Worm (Caenorhabditis elegans) whole organism, young adult: ENCODE results near the gene Y69H2.7.

Experiments
- B0336.3 ChIP-seq: fragments of 200-800 bp; sonication (Bioruptor generic); IDR thresholded peaks from 2 replicates; pipeline ENCODE4 v1.3.6; 2022; ENCODE audit warnings: missing genetic modification characterization, missing compliant biosample characterization
- F37B4.10 ChIP-seq: fragments of 200-800 bp; sonication (Bioruptor generic); IDR thresholded peaks from 2 replicates; pipeline ENCODE4 v1.3.6; 2022; ENCODE audit warnings: missing genetic modification characterization, missing compliant biosample characterization
- F49E8.2 ChIP-seq: sonication (generic microtip); optimal IDR thresholded peaks from 3 replicates; lab custom pipeline; 2017; ENCODE audit warnings: missing genetic modification characterization, mild to moderate bottlenecking, missing compliant biosample characterization, antibody characterized with exemption, moderate library complexity; ENCODE audit not compliant: insufficient read depth
- F52B5.7 ChIP-seq: sonication (generic microtip); optimal IDR thresholded peaks from 2 replicates; lab custom pipeline; 2016; ENCODE audit warnings: mild to moderate bottlenecking, missing genetic modification characterization, missing compliant biosample characterization
- T26A5.8 ChIP-seq: sonication (generic microtip); optimal IDR thresholded peaks from 2 replicates; lab custom pipeline; 2016; ENCODE audit warnings: missing genetic modification characterization, missing compliant biosample characterization
- Y53G8AR.9 ChIP-seq: fragments of 200-800 bp; sonication (Bioruptor generic); conservative IDR thresholded peaks from 2 replicates; pipeline ENCODE4 v1.3.6; 2022; ENCODE audit warnings: missing genetic modification reagents, missing genetic modification characterization, missing compliant biosample characterization
- akir-1 ChIP-seq: fragments of 200-800 bp; sonication (Bioruptor generic); optimal IDR thresholded peaks from 2 replicates; lab custom pipeline; 2018; ENCODE audit warnings: mild to moderate bottlenecking, missing genetic modification characterization, moderate library complexity, missing compliant biosample characterization
- aptf-2 ChIP-seq: fragments of 200-800 bp; sonication (Bioruptor generic); conservative IDR thresholded peaks from 2 replicates; pipeline ENCODE4 v1.3.6; 2022; ENCODE audit warnings: missing genetic modification reagents, missing genetic modification characterization, missing compliant biosample characterization
- ceh-40 ChIP-seq: fragments of 200-800 bp; sonication (Bioruptor generic); IDR thresholded peaks from 2 replicates; pipeline ENCODE4 v1.3.6; 2022; ENCODE audit warnings: missing genetic modification characterization, missing compliant biosample characterization
- dpl-1 ChIP-seq: fragments of 150-350 bp; optimal IDR thresholded peaks from 2 replicates; lab custom pipeline; 2014; ENCODE audit warnings: missing biosample characterization, missing genetic modification reagents, missing genetic modification characterization
- efl-1 ChIP-seq: fragments of 150-350 bp; optimal IDR thresholded peaks from 2 replicates; lab custom pipeline; 2014; ENCODE audit warnings: missing biosample characterization, missing genetic modification reagents, missing genetic modification characterization
- egrh-3 ChIP-seq: fragments of 200-800 bp; sonication (Bioruptor generic); IDR thresholded peaks from 2 replicates; pipeline ENCODE4 v1.3.6; 2022; ENCODE audit warnings: missing genetic modification reagents, missing genetic modification characterization, missing compliant biosample characterization
- fkh-3 ChIP-seq: sonication (generic microtip); optimal IDR thresholded peaks from 2 replicates; lab custom pipeline; 2016; ENCODE audit warnings: mild to moderate bottlenecking, missing genetic modification characterization, missing compliant biosample characterization
- hrde-1 ChIP-seq: sonication (generic microtip); optimal IDR thresholded peaks from 2 replicates; lab custom pipeline; 2016; ENCODE audit warnings: missing genetic modification characterization, mild to moderate bottlenecking, missing compliant biosample characterization, moderate library complexity, missing genotype, missing genetic modification reagents, borderline replicate concordance
- lin-26 ChIP-seq: fragments of 200-800 bp; sonication (Bioruptor generic); IDR thresholded peaks from 2 replicates; pipeline ENCODE4 v1.3.6; 2022; ENCODE audit warnings: missing genetic modification reagents, missing genetic modification characterization, missing compliant biosample characterization
- lin-35 ChIP-seq, 3 experiments: fragments of 150-350 bp in 2 of 3; sonication (generic microtip) in 1 of 3; optimal IDR thresholded peaks; 2 replicates each; lab custom pipeline; 2014 to 2018; ENCODE audit warnings: missing biosample characterization in 3 of 3, missing genetic modification characterization in 3 of 3, missing genetic modification reagents in 3 of 3
- lin-54 ChIP-seq: fragments of 200-800 bp; sonication (Bioruptor generic); optimal IDR thresholded peaks from 2 replicates; lab custom pipeline; 2018; ENCODE audit warnings: mild to moderate bottlenecking, missing genetic modification characterization, missing compliant biosample characterization
- lsl-1 ChIP-seq: fragments of 200-800 bp; sonication (Bioruptor generic); optimal IDR thresholded peaks from 2 replicates; lab custom pipeline; 2018; ENCODE audit warnings: mild to moderate bottlenecking, missing genetic modification characterization, moderate library complexity, missing compliant biosample characterization
- mel-28 ChIP-seq: sonication (generic microtip); optimal IDR thresholded peaks from 2 replicates; lab custom pipeline; 2016; ENCODE audit warnings: borderline replicate concordance, mild to moderate bottlenecking, missing genetic modification characterization, missing compliant biosample characterization
- nhr-120 ChIP-seq: fragments of 200-800 bp; sonication (Bioruptor generic); IDR thresholded peaks from 2 replicates; pipeline ENCODE4 v1.3.6; 2022; ENCODE audit warnings: missing genetic modification characterization, missing compliant biosample characterization
- nhr-179 ChIP-seq: sonication (generic microtip); optimal IDR thresholded peaks from 2 replicates; lab custom pipeline; 2016; ENCODE audit warnings: mild to moderate bottlenecking, missing genetic modification characterization, missing compliant biosample characterization
- pbrm-1 ChIP-seq: fragments of 200-800 bp; sonication (Bioruptor generic); IDR thresholded peaks from 2 replicates; pipeline ENCODE4 v1.3.6; 2022; ENCODE audit warnings: missing genetic modification reagents, missing genetic modification characterization, missing compliant biosample characterization
- rec-8 ChIP-seq, 2 experiments: sonication (generic microtip); optimal IDR thresholded peaks; 2 replicates each; lab custom pipeline; 2016; ENCODE audit warnings: mild to moderate bottlenecking in 2 of 2, missing genetic modification characterization in 2 of 2, missing genetic modification reagents in 2 of 2, missing genotype in 2 of 2, missing biosample characterization in 1 of 2, missing compliant biosample characterization in 1 of 2, moderate library complexity in 1 of 2
- repo-1 ChIP-seq: sonication (generic microtip); optimal IDR thresholded peaks from 2 replicates; lab custom pipeline; 2017; ENCODE audit warnings: mild to moderate bottlenecking, missing genetic modification characterization, missing compliant biosample characterization
- snpc-1.3 ChIP-seq: sonication (generic microtip); optimal IDR thresholded peaks from 2 replicates; lab custom pipeline; 2017; ENCODE audit warnings: missing genetic modification characterization, mild to moderate bottlenecking, missing compliant biosample characterization, antibody characterized with exemption, moderate library complexity, missing genotype, missing genetic modification reagents; ENCODE audit not compliant: insufficient read depth
- snpc-3.4 ChIP-seq: sonication (generic microtip); optimal IDR thresholded peaks from 2 replicates; lab custom pipeline; 2017; ENCODE audit warnings: missing genetic modification characterization, mild to moderate bottlenecking, missing compliant biosample characterization, antibody characterized with exemption, moderate library complexity, missing genotype, missing genetic modification reagents
- snpc-4 ChIP-seq, 5 experiments: fragments of 150-350 bp in 1 of 5; sonication (generic microtip) in 4 of 5; optimal IDR thresholded peaks; 2 replicates each; lab custom pipeline; 2014 to 2018; ENCODE audit warnings: missing genetic modification characterization in 5 of 5, missing biosample characterization in 3 of 5, antibody characterized with exemption in 2 of 5, mild to moderate bottlenecking in 2 of 5, missing compliant biosample characterization in 2 of 5, missing genotype in 2 of 5, moderate library complexity in 2 of 5, missing genetic modification reagents in 1 of 5
- tbp1 ChIP-seq: fragments of 200-800 bp; sonication (Bioruptor generic); optimal IDR thresholded peaks from 2 replicates; lab custom pipeline; 2018; ENCODE audit warnings: mild to moderate bottlenecking, missing genetic modification characterization, missing compliant biosample characterization
- unc-130 ChIP-seq: sonication (generic microtip); optimal IDR thresholded peaks from 2 replicates; lab custom pipeline; 2016; ENCODE audit warnings: missing genetic modification reagents, missing genetic modification characterization, missing compliant biosample characterization
- zfh-2 ChIP-seq: fragments of 200-800 bp; sonication (Bioruptor generic); conservative IDR thresholded peaks from 2 replicates; pipeline ENCODE4 v1.3.6; 2022; ENCODE audit warnings: missing genetic modification reagents, missing genetic modification characterization, missing compliant biosample characterization
- ztf-18 ChIP-seq: sonication (generic microtip); optimal IDR thresholded peaks from 2 replicates; lab custom pipeline; 2016; ENCODE audit warnings: missing genotype, mild to moderate bottlenecking, missing genetic modification characterization, missing compliant biosample characterization
- ztf-22 ChIP-seq: fragments of 200-800 bp; sonication (Bioruptor generic); optimal IDR thresholded peaks from 2 replicates; lab custom pipeline; 2018; ENCODE audit warnings: mild to moderate bottlenecking, missing genetic modification characterization, moderate library complexity, missing compliant biosample characterization
- ztf-25 ChIP-seq: fragments of 200-800 bp; sonication (Bioruptor generic); IDR thresholded peaks from 2 replicates; pipeline ENCODE4 v1.3.6; 2022; ENCODE audit warnings: missing genetic modification reagents, missing genetic modification characterization, missing compliant biosample characterization

Y69H2.7 gene

DNA sequence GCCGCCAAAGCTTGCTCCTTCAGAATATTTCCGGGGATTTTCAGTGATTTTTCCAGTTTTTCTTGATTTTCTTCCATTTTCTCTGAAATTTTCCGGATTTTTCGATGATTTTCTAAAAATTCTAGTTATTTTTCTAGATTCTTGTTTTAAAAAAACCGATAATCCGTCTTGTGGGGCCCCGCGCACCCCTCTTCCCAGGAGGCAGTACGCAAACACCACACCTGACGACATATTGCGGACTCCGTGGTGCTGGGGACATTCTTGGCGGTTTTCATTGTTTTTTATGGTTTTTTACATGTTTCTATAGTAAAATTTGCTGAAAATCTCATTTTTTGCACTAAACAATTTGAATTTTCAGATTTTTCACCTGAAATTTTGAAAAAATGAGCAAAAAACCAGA, at the start of gene Y69H2.7, which contains the start of gene ubc-19:
Gene Y69H2.7, plus strand, starts transcription at position 309 of the 400 bp plus-strand sequence.
Gene ubc-19, minus strand, starts transcription at position 82 of the 400 bp plus-strand sequence.
- TF ChIP-seq ztf-18 (tag; lab: Kevin White, UChicago) (peak; percentile 33), lin-26 (GFP tag; lab: Robert Waterston, UW) (no peak), lin-54 (GFP tag; lab: Kevin White, UChicago) (no peak), snpc-3.4 (tag; lab: Kevin White, UChicago) (peak; percentile 38), hrde-1 (tag; lab: Kevin White, UChicago) (no peak), aptf-2 (peak; percentile 100), lsl-1 (peak; percentile 28), snpc-4 (GFP tag; optimal IDR thresholded peaks at IDR 0.05; lab: Kevin White, UChicago) (no peak), snpc-4 (tag; optimal IDR thresholded peaks at IDR 0.05; lab: Kevin White, UChicago) (peak in 1 of 4 experiments; percentile 42), ztf-22 (GFP tag; lab: Kevin White, UChicago) (no peak), dpl-1 (GFP tag; lab: Kevin White, UChicago) (peak; percentile 7), lin-35 (GFP tag; optimal IDR thresholded peaks at IDR 0.05; lab: Kevin White, UChicago) (no peak), snpc-1.3 (tag; lab: Kevin White, UChicago) (no peak)

DNA sequence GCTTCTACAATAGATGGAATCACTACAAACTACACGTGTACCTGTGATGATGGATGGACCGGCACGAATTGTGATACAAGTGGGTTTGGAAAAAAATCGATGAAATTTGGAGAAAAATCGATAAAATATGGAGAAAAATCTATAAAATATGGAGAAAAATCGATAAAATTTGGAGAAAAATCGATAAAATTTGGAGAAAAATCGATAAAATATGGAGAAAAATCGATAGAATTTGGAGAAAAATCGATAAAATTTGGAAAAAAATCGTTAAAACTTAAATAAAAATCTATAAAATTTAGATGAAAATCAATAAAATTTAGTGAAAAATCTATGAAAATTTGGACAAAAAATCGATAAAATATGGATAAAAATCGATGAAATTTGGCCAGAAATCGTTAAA, 45.5 kb upstream of the Y69H2.7 start:
- no peak for TF ChIP-seq mel-28
- TF ChIP-seq egrh-3: no peak
- TF ChIP-seq, all 124 proteins: peak for 0

DNA sequence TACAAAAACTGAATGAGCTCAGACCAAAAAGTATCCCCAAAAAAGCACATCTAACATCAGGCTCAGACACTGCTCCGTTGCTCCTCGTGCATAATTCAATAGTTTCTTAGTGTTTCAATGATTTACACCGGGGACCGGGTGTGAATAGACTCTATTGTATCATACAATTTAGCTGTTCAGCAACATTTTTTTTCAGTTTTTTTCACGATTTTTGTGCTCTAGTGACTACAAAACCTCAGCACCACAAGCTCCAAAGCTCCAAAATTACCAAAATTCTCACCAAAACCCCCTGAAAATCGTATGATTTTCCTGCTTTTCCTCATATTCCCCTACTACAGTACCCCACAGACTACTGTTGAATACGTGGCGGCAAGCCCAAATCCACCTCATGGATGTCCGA, 39.7 kb upstream of the Y69H2.7 start, which contains the start of gene egas-2:
Gene egas-2, plus strand, starts transcription at position 301 of the 400 bp plus-strand sequence.
- TF ChIP-seq F49E8.2 (tag; lab: Kevin White, UChicago) (no peak), nhr-120 (GFP tag; lab: Robert Waterston, UW) (no peak)

DNA sequence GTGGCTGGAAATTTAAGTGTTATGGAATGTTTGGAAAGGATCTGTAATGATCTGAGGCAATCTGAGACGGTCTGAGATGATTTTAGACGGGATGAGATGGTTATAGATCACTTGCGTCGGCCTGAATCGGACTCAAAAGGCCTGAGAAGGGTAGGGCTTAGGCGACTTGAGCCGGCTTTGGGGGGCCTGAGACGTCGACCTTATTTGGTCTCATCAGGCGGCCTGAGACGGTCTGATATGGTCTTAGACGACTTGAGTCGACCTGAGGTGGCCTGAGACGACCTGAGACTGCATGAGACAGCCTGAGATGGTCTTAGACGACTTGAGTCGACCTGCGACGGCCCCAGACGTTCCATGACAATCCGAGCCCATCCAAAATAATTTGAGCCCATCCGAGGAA, 33.4 kb upstream of the Y69H2.7 start:
- TF ChIP-seq zfh-2 (GFP tag; lab: Robert Waterston, UW) (peak; percentile 58), unc-130 (GFP tag; lab: Kevin White, UChicago) (no peak)

DNA sequence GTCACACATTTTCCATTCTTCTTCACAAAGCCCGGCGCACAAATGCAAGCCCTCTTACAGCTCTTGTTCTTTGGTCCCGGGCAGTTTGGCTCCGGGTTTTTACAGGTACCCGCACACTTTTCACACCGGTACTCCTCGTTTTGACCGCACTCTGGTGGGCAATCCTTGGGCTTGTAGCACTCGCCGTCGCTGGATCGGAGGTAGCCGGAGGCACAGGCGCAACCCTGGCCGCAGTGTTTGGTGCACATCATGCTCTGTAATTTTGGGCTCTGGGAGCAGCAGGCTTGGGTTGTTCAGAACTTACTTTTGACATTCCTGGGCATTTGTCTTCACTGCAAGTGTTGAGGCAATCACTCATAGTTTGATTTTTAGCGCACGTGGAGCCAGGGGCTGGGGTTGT, 32.4 kb upstream of the Y69H2.7 start:
- peak; percentile 63 for TF ChIP-seq zfh-2 (GFP tag; lab: Robert Waterston, UW)
- no peak for TF ChIP-seq pbrm-1
- TF ChIP-seq fkh-3 (tag; lab: Kevin White, UChicago): no peak
- no peak for TF ChIP-seq F52B5.7 (tag; lab: Kevin White, UChicago)

DNA sequence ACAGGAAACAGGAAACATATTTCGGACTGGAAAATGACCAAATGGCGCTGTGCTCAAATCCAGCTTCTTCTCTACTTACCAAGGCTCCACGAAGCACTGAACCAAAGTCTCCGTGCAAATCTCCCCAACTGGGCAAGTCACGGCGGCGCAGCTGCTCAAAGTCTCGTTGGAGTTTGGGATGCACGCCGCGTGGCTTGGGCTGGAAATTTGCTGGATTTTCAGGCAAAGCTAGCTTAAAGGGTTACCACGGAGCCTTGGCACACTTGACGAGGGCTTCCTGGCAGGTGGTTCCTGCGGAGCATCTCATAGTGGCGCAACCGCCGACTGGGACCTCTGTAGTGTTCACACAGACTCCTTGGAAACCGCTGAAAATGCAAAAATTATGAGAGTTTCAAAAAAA, 30.9 kb upstream of the Y69H2.7 start:
- 0 out of 2 replicates have a peak, but pooled peaks have one; percentile 36 for TF ChIP-seq ztf-25 (GFP tag; lab: Robert Waterston, UW)
- no peak for TF ChIP-seq F37B4.10 (GFP tag; lab: Robert Waterston, UW)
- no peak for TF ChIP-seq T26A5.8
- no peak for TF ChIP-seq mel-28
- TF ChIP-seq efl-1 (GFP tag; lab: Kevin White, UChicago): no peak
- TF ChIP-seq nhr-179: no peak
- TF ChIP-seq repo-1 (tag; lab: Kevin White, UChicago): no peak
- no peak for TF ChIP-seq Y53G8AR.9
- no peak for TF ChIP-seq ceh-40 (GFP tag; lab: Robert Waterston, UW)
- TF ChIP-seq tbp1 (GFP tag; lab: Kevin White, UChicago): no peak
- TF ChIP-seq B0336.3 (GFP tag; lab: Robert Waterston, UW): no peak
- TF ChIP-seq akir-1 (GFP tag; lab: Kevin White, UChicago): no peak
- TF ChIP-seq zfh-2 (GFP tag; lab: Robert Waterston, UW): peak; percentile 77
- no peak for TF ChIP-seq aptf-2
- no peak for TF ChIP-seq rec-8 (tag; optimal IDR thresholded peaks at IDR 0.05; lab: Kevin White, UChicago)
